Worm (Caenorhabditis elegans): Measurements from ENCODE around the gene Y58A7A.3.

Gene Y58A7A.3

DNA sequence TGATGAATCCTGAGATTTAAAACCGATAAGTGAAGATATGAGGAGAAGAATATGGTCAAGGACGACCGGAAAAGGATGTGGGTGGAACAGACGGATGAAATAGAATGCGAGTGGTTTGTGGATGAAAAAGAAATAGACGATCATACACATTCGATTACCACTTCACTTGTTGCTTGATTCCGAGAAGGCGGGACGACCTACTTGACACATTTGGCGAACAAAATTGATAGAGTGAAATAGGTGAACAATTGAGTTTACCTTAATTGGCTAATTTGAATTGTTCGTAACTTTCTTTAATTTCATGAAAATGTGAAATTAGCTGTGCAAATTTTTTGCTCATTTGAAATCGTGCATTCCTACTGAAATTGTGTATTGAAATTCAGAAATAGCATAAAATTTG, 8.6 kb downstream of the Y58A7A.3 start, which contains the start of gene Y58A7A.2:
Gene Y58A7A.2, minus strand, starts transcription at position 101 of the 400 bp plus-strand sequence.
- no peak for TF ChIP-seq blmp-1 (tag; optimal IDR thresholded peaks at IDR 0.05; ENCODE audit: insufficient read depth)
- no peak for TF ChIP-seq nhr-237 (tag; optimal IDR thresholded peaks at IDR 0.05)
- TF ChIP-seq sma-9 (GFP tag; optimal IDR thresholded peaks at IDR 0.05) = no peak
- TF ChIP-seq sma-9 (tag; optimal IDR thresholded peaks at IDR 0.05) = no peak
- no peak for TF ChIP-seq Y55F3AM.14 (GFP tag; optimal IDR thresholded peaks at IDR 0.05)
- TF ChIP-seq sma-3 (GFP tag; optimal IDR thresholded peaks at IDR 0.05) = no peak
- TF ChIP-seq ceh-16 (tag; optimal IDR thresholded peaks at IDR 0.05) = no peak
- TF ChIP-seq ZK546.5 (tag; optimal IDR thresholded peaks at IDR 0.05) = no peak
- TF ChIP-seq nhr-12 (tag; optimal IDR thresholded peaks at IDR 0.05) = no peak

- TF ChIP-seq unc-62 (GFP tag; optimal IDR thresholded peaks at IDR 0.05) = no peak
- no peak for TF ChIP-seq lin-11 (tag; optimal IDR thresholded peaks at IDR 0.05)
- no peak for TF ChIP-seq nhr-11 (tag; optimal IDR thresholded peaks at IDR 0.05)
- no peak for TF ChIP-seq elt-3 (tag; optimal IDR thresholded peaks at IDR 0.05)
These were observed 11.3 kb downstream of the Y58A7A.3 start, which contains the start of gene Y58A7A.1 for ce11 chrV:5069440-5069839. Gene Y58A7A.1 (minus strand): TSS chrV:5069540.

DNA sequence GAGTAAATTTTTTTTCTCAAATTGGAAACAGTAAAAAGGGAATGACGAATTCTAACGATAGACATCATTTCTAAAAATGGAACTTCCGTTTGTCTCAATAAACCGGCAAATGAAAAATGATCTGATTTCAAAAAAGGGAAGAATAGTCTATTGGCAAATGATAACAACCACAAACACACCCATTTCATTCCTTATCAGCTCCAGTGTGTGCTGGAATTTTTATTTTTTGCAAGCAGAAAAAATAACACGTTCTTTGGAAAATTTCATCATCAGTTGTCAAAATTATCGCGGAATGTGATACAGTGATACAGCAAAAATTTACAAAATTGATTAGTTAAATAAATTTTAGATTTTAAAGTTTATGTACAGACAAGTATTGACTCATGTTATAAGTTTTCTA, 13.3 kb downstream of the Y58A7A.3 start:
- TF ChIP-seq crh-2 (tag; optimal IDR thresholded peaks at IDR 0.05) (peak; percentile 58), peb-1 (tag; optimal IDR thresholded peaks at IDR 0.05) (no peak), fos-1 (tag; optimal IDR thresholded peaks at IDR 0.05) (peak; percentile 86)

ce11 chrV:5064761-5065421, 15.8 kb downstream of the Y58A7A.3 start, which contains the start of gene mlk-1:
Gene mlk-1 (minus strand): TSS chrV:5064811.
- TF ChIP-seq nhr-23 (tag; optimal IDR thresholded peaks at IDR 0.05) = no peak
- TF ChIP-seq C34F6.9 (tag; optimal IDR thresholded peaks at IDR 0.05) = peak; percentile 82
- TF ChIP-seq fos-1 (tag; optimal IDR thresholded peaks at IDR 0.05) = peak; percentile 43
- no peak for TF ChIP-seq snpc-4 (tag; optimal IDR thresholded peaks at IDR 0.05)
- peak; percentile 86 for TF ChIP-seq nhr-129 (tag; optimal IDR thresholded peaks at IDR 0.05)
- peak; percentile 81 for TF ChIP-seq nhr-6 (tag; optimal IDR thresholded peaks at IDR 0.05)
- TF ChIP-seq unc-39 (tag; optimal IDR thresholded peaks at IDR 0.05) = no peak
- peak; percentile 4 to 62 for TF ChIP-seq mdl-1 (tag; optimal IDR thresholded peaks at IDR 0.05)
- TF ChIP-seq lsy-2 (tag; optimal IDR thresholded peaks at IDR 0.05) = peak; percentile 17 to 71
- TF ChIP-seq sma-3 (GFP tag; optimal IDR thresholded peaks at IDR 0.05) = no peak
- TF ChIP-seq ZK546.5 (tag; optimal IDR thresholded peaks at IDR 0.05) = no peak
- no peak for TF ChIP-seq ceh-82 (tag; optimal IDR thresholded peaks at IDR 0.05)
- TF ChIP-seq ztf-4 (tag; optimal IDR thresholded peaks at IDR 0.05) = no peak
- TF ChIP-seq skn-1 (tag; optimal IDR thresholded peaks at IDR 0.05) = no peak
- peak; percentile 70 for TF ChIP-seq nhr-25 (tag; optimal IDR thresholded peaks at IDR 0.05)
- TF ChIP-seq elt-1 (tag; optimal IDR thresholded peaks at IDR 0.05) = no peak
- TF ChIP-seq unc-62 (GFP tag; optimal IDR thresholded peaks at IDR 0.05) = no peak
- peak; percentile 40 for TF ChIP-seq zag-1 (tag; optimal IDR thresholded peaks at IDR 0.05)
- TF ChIP-seq lin-13 (GFP tag; optimal IDR thresholded peaks at IDR 0.05) = peak; percentile 20
- TF ChIP-seq lin-11 (tag; optimal IDR thresholded peaks at IDR 0.05) = peak; percentile 6
- TF ChIP-seq nhr-12 (tag; optimal IDR thresholded peaks at IDR 0.05) = no peak
- TF ChIP-seq sma-9 (GFP tag; optimal IDR thresholded peaks at IDR 0.05) = peak; percentile 60
- no peak for TF ChIP-seq sma-9 (tag; optimal IDR thresholded peaks at IDR 0.05)
- TF ChIP-seq crh-2 (tag; optimal IDR thresholded peaks at IDR 0.05) = peak; percentile 44
- no peak for TF ChIP-seq nhr-77 (tag; optimal IDR thresholded peaks at IDR 0.05)
- no peak for TF ChIP-seq nhr-237 (tag; optimal IDR thresholded peaks at IDR 0.05)
- no peak for TF ChIP-seq mab-5 (tag; optimal IDR thresholded peaks at IDR 0.05)
- TF ChIP-seq ceh-16 (tag; optimal IDR thresholded peaks at IDR 0.05) = no peak
- peak; percentile 73 for TF ChIP-seq Y55F3AM.14 (GFP tag; optimal IDR thresholded peaks at IDR 0.05)
- no peak for TF ChIP-seq ztf-1 (GFP tag; conservative IDR thresholded peaks at IDR 0.05)
- TF ChIP-seq unc-55 (GFP tag; optimal IDR thresholded peaks at IDR 0.05) = peak; percentile 88
- no peak for TF ChIP-seq dmd-4 (tag; optimal IDR thresholded peaks at IDR 0.05)
- no peak for TF ChIP-seq aly-2 (tag; optimal IDR thresholded peaks at IDR 0.05)
- no peak for TF ChIP-seq lin-39 (tag; optimal IDR thresholded peaks at IDR 0.05)
- no peak for TF ChIP-seq elt-3 (tag; optimal IDR thresholded peaks at IDR 0.05)
- TF ChIP-seq nhr-11 (tag; optimal IDR thresholded peaks at IDR 0.05) = no peak
- TF ChIP-seq alr-1 (tag; optimal IDR thresholded peaks at IDR 0.05) = no peak
- TF ChIP-seq gmeb-1 (tag; optimal IDR thresholded peaks at IDR 0.05) = no peak
- no peak for TF ChIP-seq R02D3.7 (tag; optimal IDR thresholded peaks at IDR 0.05)
- no peak for TF ChIP-seq mbf-1 (tag; optimal IDR thresholded peaks at IDR 0.05)
- TF ChIP-seq sem-4 (tag; optimal IDR thresholded peaks at IDR 0.05) = no peak
- TF ChIP-seq ztf-11 (tag; optimal IDR thresholded peaks at IDR 0.05) = no peak
- TF ChIP-seq blmp-1 (tag; optimal IDR thresholded peaks at IDR 0.05; ENCODE audit: insufficient read depth) = peak; percentile 77
- peak; percentile 86 for TF ChIP-seq F13H6.1 (tag; optimal IDR thresholded peaks at IDR 0.05)
- no peak for TF ChIP-seq nhr-10 (tag; optimal IDR thresholded peaks at IDR 0.05)

Measured in whole organism, L2 larva.